Fruit fly (Drosophila melanogaster): ENCODE data around the gene Cen.

dm6 chr2L:20673737-20674461, 7.7 kb downstream of the Cen start:
- TF ChIP-seq h (optimal IDR thresholded peaks at IDR 0.05) (no peak), insv (optimal IDR thresholded peaks at IDR 0.05) (no peak)
